Worm (Caenorhabditis elegans) whole organism, L1 larva: ENCODE results near the gene R10E9.4.

Experiments
- C04F5.9 ChIP-seq: sonication (generic microtip); optimal IDR thresholded peaks from 2 replicates; lab custom pipeline; 2016; ENCODE audit warnings: missing genetic modification characterization, missing compliant biosample characterization
- C16A3.4 ChIP-seq: fragments of 150-350 bp; optimal IDR thresholded peaks from 2 replicates; lab custom pipeline; 2014; ENCODE audit warnings: missing biosample characterization, missing genetic modification characterization
- C34B4.2 ChIP-seq: sonication (generic microtip); optimal IDR thresholded peaks from 2 replicates; lab custom pipeline; 2017; ENCODE audit warnings: mild to moderate bottlenecking, missing genetic modification characterization, missing compliant biosample characterization
- F16B12.6 ChIP-seq: fragments of 150-350 bp; optimal IDR thresholded peaks from 2 replicates; lab custom pipeline; 2014; ENCODE audit warnings: missing biosample characterization, missing genetic modification characterization
- Y116A8C.19 ChIP-seq: sonication (generic microtip); optimal IDR thresholded peaks from 2 replicates; lab custom pipeline; 2016; ENCODE audit warnings: missing compliant biosample characterization, missing genetic modification characterization, borderline replicate concordance
- ama-1 ChIP-seq: fragments of 150-350 bp; optimal IDR thresholded peaks from 2 replicates; lab custom pipeline; 2014
- blmp-1 ChIP-seq: fragments of 150-350 bp; optimal IDR thresholded peaks from 2 replicates; lab custom pipeline; 2014; ENCODE audit warnings: missing biosample characterization, missing genetic modification characterization
- ceh-88 ChIP-seq: fragments of 200-800 bp; sonication (Bioruptor generic); IDR thresholded peaks from 2 replicates; pipeline ENCODE4 v1.3.6; 2022; ENCODE audit warnings: missing genetic modification characterization, missing compliant biosample characterization
- dpl-1 ChIP-seq, 3 experiments: fragments of 150-350 bp in 2 of 3; sonication (generic microtip) in 1 of 3; optimal IDR thresholded peaks; 2 replicates each; lab custom pipeline; 2014 to 2017; ENCODE audit warnings: missing biosample characterization in 3 of 3, missing genetic modification characterization in 3 of 3, missing genetic modification reagents in 3 of 3
- dsc-1 ChIP-seq: sonication (generic microtip); optimal IDR thresholded peaks from 2 replicates; lab custom pipeline; 2016; ENCODE audit warnings: mild to moderate bottlenecking, missing genetic modification characterization, missing compliant biosample characterization
- efl-1 ChIP-seq, 4 experiments: fragments of 150-350 bp; optimal IDR thresholded peaks in 3 of 4; peaks in 1 of 4; 1 replicate in 1 of 4; 2 replicates in 3 of 4; lab custom pipeline; 2014; ENCODE audit warnings: missing biosample characterization in 2 of 4, missing genetic modification characterization in 2 of 4, missing genetic modification reagents in 2 of 4
- elt-3 ChIP-seq, 6 experiments: fragments of 150-350 bp in 1 of 6; sonication (generic microtip); optimal IDR thresholded peaks; 2 replicates each; lab custom pipeline; 2017 to 2018; ENCODE audit warnings: missing biosample characterization in 6 of 6, missing genetic modification characterization in 6 of 6, inconsistent platforms in 1 of 6
- fkh-10 ChIP-seq: sonication (generic microtip); optimal IDR thresholded peaks from 2 replicates; lab custom pipeline; 2017; ENCODE audit warnings: missing biosample characterization, missing genetic modification reagents, missing genetic modification characterization
- fkh-4 ChIP-seq: sonication (generic microtip); optimal IDR thresholded peaks from 2 replicates; lab custom pipeline; 2016; ENCODE audit warnings: missing compliant biosample characterization, missing genetic modification characterization, borderline replicate concordance
- jun-1 ChIP-seq: fragments of 150-350 bp; optimal IDR thresholded peaks from 2 replicates; lab custom pipeline; 2014; ENCODE audit warnings: missing biosample characterization, missing genetic modification reagents, missing genetic modification characterization
- lin-13 ChIP-seq: fragments of 150-350 bp; optimal IDR thresholded peaks from 2 replicates; lab custom pipeline; 2014; ENCODE audit warnings: missing biosample characterization, missing genetic modification reagents, missing genetic modification characterization
- lin-14 ChIP-seq: fragments of 200-800 bp; sonication (Bioruptor generic); optimal IDR thresholded peaks from 2 replicates; lab custom pipeline; 2018; ENCODE audit warnings: mild to moderate bottlenecking, missing genetic modification characterization, moderate library complexity, missing compliant biosample characterization
- lin-15B ChIP-seq: fragments of 150-350 bp; sonication (generic microtip); optimal IDR thresholded peaks from 3 replicates; lab custom pipeline; 2014; ENCODE audit warnings: missing biosample characterization, missing genetic modification characterization
- lin-35 ChIP-seq, 2 experiments: fragments of 150-350 bp; optimal IDR thresholded peaks; 2 replicates each; lab custom pipeline; 2014; ENCODE audit warnings: missing biosample characterization in 2 of 2, missing genetic modification characterization in 2 of 2, missing genetic modification reagents in 2 of 2
- lin-39 ChIP-seq: fragments of 150-350 bp; optimal IDR thresholded peaks from 2 replicates; lab custom pipeline; 2014; ENCODE audit warnings: missing biosample characterization, missing genetic modification reagents, missing genetic modification characterization
- lsy-2 ChIP-seq, 2 experiments: fragments of 150-350 bp; optimal IDR thresholded peaks; 2 replicates each; lab custom pipeline; 2014; ENCODE audit warnings: missing biosample characterization in 2 of 2, missing genetic modification characterization in 2 of 2
- mdl-1 ChIP-seq, 2 experiments: fragments of 150-350 bp; optimal IDR thresholded peaks; 2 replicates each; lab custom pipeline; 2014 to 2017; ENCODE audit warnings: missing biosample characterization in 2 of 2, missing genetic modification characterization in 2 of 2, inconsistent platforms in 1 of 2
- mef-2 ChIP-seq: fragments of 150-350 bp; optimal IDR thresholded peaks from 2 replicates; lab custom pipeline; 2014; ENCODE audit warnings: missing biosample characterization, missing genetic modification characterization
- mep-1 ChIP-seq: fragments of 150-350 bp; optimal IDR thresholded peaks from 2 replicates; lab custom pipeline; 2014; ENCODE audit warnings: missing biosample characterization, missing genetic modification characterization
- nhr-11 ChIP-seq: fragments of 150-350 bp; optimal IDR thresholded peaks from 2 replicates; lab custom pipeline; 2014; ENCODE audit warnings: missing biosample characterization, missing genetic modification characterization
- nhr-19 ChIP-seq: fragments of 200-800 bp; sonication (Bioruptor generic); conservative IDR thresholded peaks from 2 replicates; pipeline ENCODE4 v1.3.6; 2022; ENCODE audit warnings: missing genetic modification characterization, missing compliant biosample characterization
- nhr-20 ChIP-seq: sonication (generic microtip); optimal IDR thresholded peaks from 2 replicates; lab custom pipeline; 2016; ENCODE audit warnings: mild to moderate bottlenecking, missing genetic modification characterization, missing compliant biosample characterization
- nhr-237 ChIP-seq: fragments of 150-350 bp; optimal IDR thresholded peaks from 2 replicates; lab custom pipeline; 2014; ENCODE audit warnings: missing biosample characterization, missing genetic modification characterization
- nhr-71 ChIP-seq: sonication (generic microtip); optimal IDR thresholded peaks from 2 replicates; lab custom pipeline; 2016; ENCODE audit warnings: mild to moderate bottlenecking, missing genetic modification characterization, moderate library complexity, missing compliant biosample characterization
- nhr-76 ChIP-seq: sonication (generic microtip); optimal IDR thresholded peaks from 2 replicates; lab custom pipeline; 2017; ENCODE audit warnings: missing biosample characterization, missing genetic modification characterization
- nhr-84 ChIP-seq: sonication (generic microtip); optimal IDR thresholded peaks from 2 replicates; lab custom pipeline; 2017; ENCODE audit warnings: missing biosample characterization, missing genetic modification characterization
- nhr-85 ChIP-seq: sonication (generic microtip); peaks from one replicate; lab custom pipeline; 2016; ENCODE audit warnings: missing genetic modification characterization, inconsistent platforms, missing compliant biosample characterization
- nhr-90 ChIP-seq: sonication (generic microtip); optimal IDR thresholded peaks from 2 replicates; lab custom pipeline; 2016; ENCODE audit warnings: mild to moderate bottlenecking, missing genetic modification characterization, missing compliant biosample characterization; ENCODE audit not compliant: poor library complexity
- pag-3 ChIP-seq: sonication (generic microtip); optimal IDR thresholded peaks from 2 replicates; lab custom pipeline; 2017; ENCODE audit warnings: missing genetic modification characterization, mild to moderate bottlenecking, missing compliant biosample characterization, antibody characterized with exemption, borderline replicate concordance; ENCODE audit not compliant: insufficient read depth
- pqm-1 ChIP-seq: sonication (generic microtip); optimal IDR thresholded peaks from 3 replicates; lab custom pipeline; 2017; ENCODE audit warnings: missing biosample characterization, missing genetic modification characterization
- rnt-1 ChIP-seq: sonication (generic microtip); optimal IDR thresholded peaks from 2 replicates; lab custom pipeline; 2016; ENCODE audit warnings: mild to moderate bottlenecking, missing genetic modification characterization, moderate library complexity, missing compliant biosample characterization
- skn-1 ChIP-seq: fragments of 150-350 bp; optimal IDR thresholded peaks from 2 replicates; lab custom pipeline; 2014; ENCODE audit warnings: missing biosample characterization, missing genetic modification characterization
- snu-23 ChIP-seq: sonication (generic microtip); optimal IDR thresholded peaks from 2 replicates; lab custom pipeline; 2016; ENCODE audit warnings: missing genetic modification characterization, missing compliant biosample characterization
- tlp-1 ChIP-seq: fragments of 150-350 bp; optimal IDR thresholded peaks from 2 replicates; lab custom pipeline; 2014; ENCODE audit warnings: missing biosample characterization, missing genetic modification characterization
- unc-130 ChIP-seq: fragments of 150-350 bp; optimal IDR thresholded peaks from 2 replicates; lab custom pipeline; 2017; ENCODE audit warnings: missing biosample characterization, missing genetic modification characterization, inconsistent platforms
- unc-30 ChIP-seq: sonication (generic microtip); optimal IDR thresholded peaks from 2 replicates; lab custom pipeline; 2017; ENCODE audit warnings: missing biosample characterization, missing genetic modification characterization
- unc-98 ChIP-seq: fragments of 200-800 bp; sonication (Bioruptor generic); IDR thresholded peaks from 2 replicates; pipeline ENCODE4 v1.3.6; 2022; ENCODE audit warnings: missing genetic modification characterization, missing compliant biosample characterization

R10E9.4 gene

DNA sequence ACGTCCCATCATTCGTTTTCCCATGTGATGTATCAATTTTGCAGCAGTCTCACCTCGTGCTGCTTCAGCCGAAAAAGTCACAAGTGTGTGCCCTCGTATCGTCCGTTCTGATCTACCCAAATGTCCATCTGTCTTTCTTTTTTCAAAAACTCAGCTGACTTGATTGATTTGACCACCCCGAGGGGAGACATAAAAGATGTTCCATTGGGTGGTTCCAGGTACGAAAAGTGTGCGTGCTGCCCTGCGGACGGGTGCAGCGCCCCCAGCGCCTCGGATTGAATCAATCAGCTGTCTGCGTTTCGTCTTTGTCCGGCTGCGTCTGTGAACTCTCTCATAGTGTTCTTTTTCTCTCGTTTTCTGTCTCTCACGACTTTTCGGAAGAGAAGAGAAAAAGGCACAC is 19.4 kb downstream of the R10E9.4 start (continued):
- no peak for TF ChIP-seq ceh-88 (GFP tag; lab: Robert Waterston, UW)
- TF ChIP-seq C04F5.9, result no peak
- TF ChIP-seq unc-30 (tag; lab: Kevin White, UChicago), result no peak
- TF ChIP-seq C34B4.2 (tag; lab: Kevin White, UChicago), result no peak

DNA sequence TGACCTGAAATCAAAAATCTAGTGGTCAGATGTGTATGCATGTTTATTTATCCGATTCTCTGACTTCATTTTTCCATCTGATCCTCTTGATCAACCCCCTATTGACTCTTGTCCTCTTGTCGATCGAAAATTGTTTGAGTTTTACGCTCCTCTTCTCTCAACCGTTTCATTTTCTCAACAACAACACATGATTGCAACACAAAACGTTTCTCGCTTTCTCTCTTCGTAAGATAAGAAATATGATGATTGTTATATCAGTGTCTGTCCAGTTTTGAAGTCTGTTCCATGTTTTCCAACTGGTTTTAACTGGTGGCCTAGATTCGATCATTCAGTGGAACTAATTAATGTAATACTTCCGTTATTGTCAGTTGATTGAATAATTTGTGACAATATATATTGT is 20.5 kb downstream of the R10E9.4 start:
- TF ChIP-seq nhr-20 (tag; lab: Kevin White, UChicago) (peak; percentile 7), lin-14 (GFP tag; lab: Kevin White, UChicago) (peak; percentile 44), jun-1 (tag; lab: Kevin White, UChicago) (no peak), mdl-1 (tag; optimal IDR thresholded peaks at IDR 0.05; lab: Kevin White, UChicago) (peak in 1 of 2 experiments; percentile 30), blmp-1 (tag; lab: Kevin White, UChicago) (peak; percentile 91), lin-39 (tag; lab: Kevin White, UChicago) (no peak), mep-1 (tag; lab: Kevin White, UChicago) (peak; percentile 12), lin-35 (GFP tag; optimal IDR thresholded peaks at IDR 0.05; lab: Kevin White, UChicago) (peak in 1 of 2 experiments; percentile 64), lsy-2 (tag; optimal IDR thresholded peaks at IDR 0.05; lab: Kevin White, UChicago) (peak in 1 of 2 experiments; percentile 0), unc-130 (peak; percentile 64), lin-15B (tag; lab: Kevin White, UChicago) (no peak), elt-3 (tag; optimal IDR thresholded peaks at IDR 0.05; lab: Kevin White, UChicago) (peak in 1 of 6 experiments; percentile 33), C16A3.4 (tag; lab: Kevin White, UChicago) (peak; percentile 28), snu-23 (GFP tag; lab: Kevin White, UChicago) (peak; percentile 11), tlp-1 (tag; lab: Kevin White, UChicago) (no peak), Y116A8C.19 (tag; lab: Kevin White, UChicago) (no peak), mef-2 (tag; lab: Kevin White, UChicago) (no peak)

DNA sequence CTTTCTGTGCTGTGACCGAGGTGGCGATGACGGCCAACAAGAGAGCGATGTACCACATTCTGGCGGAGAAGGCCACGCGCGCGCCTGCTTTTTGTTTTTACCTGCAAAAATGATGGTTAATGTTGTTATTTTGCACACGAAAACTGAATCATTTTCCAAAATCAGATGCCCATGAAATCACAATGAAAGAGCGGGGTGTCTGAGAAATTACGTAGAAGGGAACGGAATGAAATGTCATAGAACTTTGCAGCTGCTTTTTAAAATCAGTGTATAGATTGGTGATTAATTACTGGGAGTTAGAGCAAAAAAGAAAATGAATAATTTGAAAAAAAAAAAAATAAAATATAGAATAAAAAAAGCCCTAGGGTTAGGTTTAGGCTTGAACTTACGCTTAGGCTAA is 36.8 kb downstream of the R10E9.4 start, which contains the start of gene npl-10:
TSS of gene npl-10 (minus strand) at position 101 of the 400 bp plus-strand sequence.
- TF ChIP-seq nhr-85 (no peak), fkh-10 (GFP tag; lab: Kevin White, UChicago) (no peak), skn-1 (tag; lab: Kevin White, UChicago) (no peak), lin-39 (tag; lab: Kevin White, UChicago) (no peak)
- TF ChIP-seq, all 84 proteins: peak for 0

DNA sequence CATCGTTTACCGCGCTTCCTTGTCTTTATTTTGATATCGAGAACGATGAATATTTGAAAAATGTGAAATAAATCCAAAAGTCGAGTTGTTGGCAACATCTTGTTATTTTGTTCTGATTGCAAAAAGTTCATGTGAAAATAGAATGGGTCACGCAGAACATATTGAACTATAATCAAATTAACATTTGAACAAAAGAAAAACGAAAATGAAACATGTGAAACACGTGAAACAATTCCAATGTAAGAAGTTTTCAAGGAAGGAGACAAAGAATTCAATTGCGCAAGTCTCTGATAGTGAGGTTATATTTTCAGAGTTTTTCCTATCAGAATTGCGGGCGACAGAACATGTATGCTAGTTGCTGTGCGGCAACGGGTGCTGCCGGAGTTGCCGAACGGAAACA is 41.2 kb downstream of the R10E9.4 start, which contains the start of gene F37A8.2:
TSS of gene F37A8.2 (minus strand) at position 101 of the 400 bp plus-strand sequence.
- TF ChIP-seq nhr-90 (tag; lab: Kevin White, UChicago), result no peak
- no peak for TF ChIP-seq efl-1 (optimal IDR thresholded peaks at IDR 0.05; lab: Kevin White, UChicago)
- TF ChIP-seq efl-1 (GFP tag; optimal IDR thresholded peaks at IDR 0.05 in 1 of 2; lab: Kevin White, UChicago), result peak in 1 of 2 experiments; percentile 84
- TF ChIP-seq nhr-237 (tag; lab: Kevin White, UChicago), result no peak
- TF ChIP-seq nhr-76 (tag; lab: Kevin White, UChicago), result no peak
- TF ChIP-seq, all 84 proteins: peak for 1

DNA sequence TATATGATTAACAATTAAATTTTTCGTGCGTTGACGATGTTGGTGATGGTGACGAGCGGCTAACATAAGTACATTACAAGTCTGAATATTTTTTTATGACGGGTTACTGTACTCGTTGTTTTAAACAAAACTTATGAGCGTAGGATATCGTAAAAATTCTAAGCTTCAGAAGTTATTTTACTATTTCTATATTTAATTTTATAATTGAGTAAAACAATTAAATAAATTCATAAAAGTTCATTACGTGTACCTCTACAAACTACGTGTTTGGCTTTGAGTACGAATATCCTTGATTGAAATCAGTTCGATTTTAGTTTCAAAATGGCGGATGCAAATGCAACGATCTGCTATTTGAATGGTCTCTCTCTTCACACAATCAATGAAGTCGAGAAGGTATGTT is 44.5 kb downstream of the R10E9.4 start, which contains the start of gene F37A8.1:
TSS of gene F37A8.1 (plus strand) at position 301 of the 400 bp plus-strand sequence.
- TF ChIP-seq pqm-1 (tag; lab: Kevin White, UChicago) (no peak), unc-98 (no peak)

DNA sequence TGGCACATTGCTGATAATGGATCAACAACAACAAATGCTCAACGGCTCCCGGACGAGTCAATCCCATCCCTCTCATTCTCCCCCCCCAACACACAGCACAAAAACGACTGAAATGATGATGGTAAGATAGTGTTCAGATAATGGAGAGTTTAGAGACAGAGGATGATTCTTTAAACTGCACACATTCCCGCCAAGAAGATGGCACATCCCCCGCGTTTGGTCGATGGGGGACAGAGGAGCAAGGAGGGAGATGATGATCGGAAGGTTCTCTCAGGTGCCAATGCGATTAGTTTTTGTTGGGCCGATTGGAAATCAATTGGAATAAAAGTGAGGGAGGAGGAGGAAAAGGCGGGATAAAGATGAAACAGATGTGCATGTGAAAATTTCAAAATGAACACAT is 45.1 kb downstream of the R10E9.4 start:
- TF ChIP-seq pag-3 (tag; lab: Kevin White, UChicago) (peak; percentile 92), nhr-237 (tag; lab: Kevin White, UChicago) (no peak), dpl-1 (GFP tag; optimal IDR thresholded peaks at IDR 0.05; lab: Kevin White, UChicago) (peak in 2 of 3 experiments; percentile 18 to 27), unc-130 (peak; percentile 65), nhr-19 (GFP tag; lab: Robert Waterston, UW) (peak; percentile 43; the same call in 1 of the 2 replicates), F16B12.6 (tag; lab: Kevin White, UChicago) (no peak), rnt-1 (tag; lab: Kevin White, UChicago) (peak; percentile 58), fkh-4 (tag; lab: Kevin White, UChicago) (no peak), nhr-84 (tag; lab: Kevin White, UChicago) (no peak), ama-1 (lab: Kevin White, UChicago) (no peak), lin-35 (GFP tag; optimal IDR thresholded peaks at IDR 0.05; lab: Kevin White, UChicago) (peak in 1 of 2 experiments; percentile 30), nhr-11 (tag; lab: Kevin White, UChicago) (no peak), lin-14 (GFP tag; lab: Kevin White, UChicago) (peak; percentile 79), dsc-1 (tag; lab: Kevin White, UChicago) (peak; percentile 51), nhr-20 (tag; lab: Kevin White, UChicago) (no peak), lin-13 (GFP tag; lab: Kevin White, UChicago) (no peak), nhr-71 (tag; lab: Kevin White, UChicago) (peak; percentile 61), lsy-2 (tag; optimal IDR thresholded peaks at IDR 0.05; lab: Kevin White, UChicago) (peak; percentile 15 to 38)
